Worm (Caenorhabditis elegans) whole organism, L3 larva: ENCODE measurements around the gene dct-5.

Experiments used
- R02D3.7 ChIP-seq: fragments of 150-350 bp; optimal IDR thresholded peaks from 2 replicates; lab custom pipeline; 2014; ENCODE audit warnings: missing biosample characterization, missing genetic modification characterization
- ZK546.5 ChIP-seq: sonication (generic microtip); optimal IDR thresholded peaks from 2 replicates; lab custom pipeline; 2017; ENCODE audit warnings: missing biosample characterization, missing genetic modification characterization
- ama-1 ChIP-seq: fragments of 150-350 bp; optimal IDR thresholded peaks from 2 replicates; lab custom pipeline; 2018
- ceh-28 ChIP-seq: fragments of 150-350 bp; optimal IDR thresholded peaks from 2 replicates; lab custom pipeline; 2014; ENCODE audit warnings: missing biosample characterization, missing genetic modification reagents, missing genetic modification characterization
- ceh-82 ChIP-seq: fragments of 150-350 bp; optimal IDR thresholded peaks from 2 replicates; lab custom pipeline; 2014; ENCODE audit warnings: missing biosample characterization, missing genetic modification characterization
- ceh-9 ChIP-seq: sonication (generic microtip); optimal IDR thresholded peaks from 2 replicates; lab custom pipeline; 2018; ENCODE audit warnings: missing biosample characterization, missing genetic modification characterization
- daf-12 ChIP-seq: fragments of 150-350 bp; optimal IDR thresholded peaks from 2 replicates; lab custom pipeline; 2014; ENCODE audit warnings: missing biosample characterization, missing genetic modification reagents, missing genetic modification characterization
- egl-27 ChIP-seq: sonication (generic microtip); optimal IDR thresholded peaks from 4 replicates; lab custom pipeline; 2017; ENCODE audit warnings: missing biosample characterization, missing genetic modification reagents, missing genetic modification characterization
- egl-5 ChIP-seq: fragments of 150-350 bp; optimal IDR thresholded peaks from 2 replicates; lab custom pipeline; 2017; ENCODE audit warnings: missing biosample characterization, missing genetic modification reagents, missing genetic modification characterization, inconsistent platforms
- elt-2 ChIP-seq: sonication (generic microtip); optimal IDR thresholded peaks from 2 replicates; lab custom pipeline; 2016; ENCODE audit warnings: missing genetic modification reagents, mild to moderate bottlenecking, missing genetic modification characterization, missing compliant biosample characterization
- elt-3 ChIP-seq, 3 experiments: fragments of 150-350 bp in 1 of 3; sonication (generic microtip) in 2 of 3; optimal IDR thresholded peaks; 2 replicates in 2 of 3; 4 replicates in 1 of 3; lab custom pipeline; 2014 to 2017; ENCODE audit warnings: missing biosample characterization in 3 of 3, missing genetic modification characterization in 3 of 3
- hmg-11 ChIP-seq: sonication (generic microtip); optimal IDR thresholded peaks from 2 replicates; lab custom pipeline; 2016; ENCODE audit warnings: missing genetic modification characterization, missing compliant biosample characterization
- jun-1 ChIP-seq: fragments of 150-350 bp; optimal IDR thresholded peaks from 2 replicates; lab custom pipeline; 2014; ENCODE audit warnings: missing biosample characterization, missing genetic modification reagents, missing genetic modification characterization
- lin-15B ChIP-seq: fragments of 150-350 bp; optimal IDR thresholded peaks from 2 replicates; lab custom pipeline; 2014; ENCODE audit warnings: missing biosample characterization, missing genetic modification characterization
- lin-39 ChIP-seq: fragments of 150-350 bp; optimal IDR thresholded peaks from 2 replicates; lab custom pipeline; 2018; ENCODE audit warnings: missing biosample characterization, missing genetic modification reagents, missing genetic modification characterization
- lsy-12 ChIP-seq: sonication (generic microtip); optimal IDR thresholded peaks from 2 replicates; lab custom pipeline; 2016; ENCODE audit warnings: mild to moderate bottlenecking, missing genetic modification characterization, missing compliant biosample characterization
- mdl-1 ChIP-seq: fragments of 150-350 bp; optimal IDR thresholded peaks from 2 replicates; lab custom pipeline; 2014; ENCODE audit warnings: missing biosample characterization, missing genetic modification characterization
- mml-1 ChIP-seq: fragments of 150-350 bp; sonication (generic microtip); optimal IDR thresholded peaks from 3 replicates; lab custom pipeline; 2014; ENCODE audit warnings: missing biosample characterization, missing genetic modification characterization
- nfya-1 ChIP-seq: sonication (generic microtip); optimal IDR thresholded peaks from 2 replicates; lab custom pipeline; 2017; ENCODE audit warnings: missing genetic modification characterization, mild to moderate bottlenecking, missing compliant biosample characterization, antibody characterized with exemption, moderate library complexity; ENCODE audit not compliant: insufficient read depth
- nhr-12 ChIP-seq: fragments of 150-350 bp; optimal IDR thresholded peaks from 2 replicates; lab custom pipeline; 2014; ENCODE audit warnings: missing biosample characterization, missing genetic modification characterization
- nhr-237 ChIP-seq: fragments of 150-350 bp; optimal IDR thresholded peaks from 2 replicates; lab custom pipeline; 2014; ENCODE audit warnings: missing biosample characterization, missing genetic modification characterization
- nhr-25 ChIP-seq: sonication (generic microtip); optimal IDR thresholded peaks from 2 replicates; lab custom pipeline; 2017; ENCODE audit warnings: missing biosample characterization, missing genetic modification characterization
- nhr-43 ChIP-seq: sonication (generic microtip); optimal IDR thresholded peaks from 2 replicates; lab custom pipeline; 2016; ENCODE audit warnings: mild to moderate bottlenecking, missing genetic modification characterization, missing compliant biosample characterization; ENCODE audit not compliant: poor library complexity, severe bottlenecking
- nhr-67 ChIP-seq: fragments of 150-350 bp; optimal IDR thresholded peaks from 2 replicates; lab custom pipeline; 2014; ENCODE audit warnings: missing biosample characterization, missing genetic modification characterization
- nhr-76 ChIP-seq: fragments of 150-350 bp; sonication (generic microtip); optimal IDR thresholded peaks from 5 replicates; lab custom pipeline; 2014; ENCODE audit warnings: missing biosample characterization, missing genetic modification characterization
- pha-4 ChIP-seq: fragments of 150-350 bp; optimal IDR thresholded peaks from 2 replicates; lab custom pipeline; 2014; ENCODE audit warnings: missing biosample characterization, missing genetic modification reagents, missing genetic modification characterization
- pqm-1 ChIP-seq: fragments of 150-350 bp; optimal IDR thresholded peaks from 2 replicates; lab custom pipeline; 2017; ENCODE audit warnings: missing biosample characterization, missing genetic modification characterization, inconsistent platforms
- sea-2 ChIP-seq: fragments of 150-350 bp; sonication (generic microtip); optimal IDR thresholded peaks from 4 replicates; lab custom pipeline; 2014; ENCODE audit warnings: missing biosample characterization, missing genetic modification reagents, missing genetic modification characterization
- snpc-4 ChIP-seq: fragments of 150-350 bp; optimal IDR thresholded peaks from 2 replicates; lab custom pipeline; 2014; ENCODE audit warnings: missing biosample characterization, missing genetic modification characterization
- unc-39 ChIP-seq: sonication (generic microtip); optimal IDR thresholded peaks from 4 replicates; lab custom pipeline; 2017; ENCODE audit warnings: missing biosample characterization, missing genetic modification characterization
- ztf-11 ChIP-seq: fragments of 150-350 bp; optimal IDR thresholded peaks from 2 replicates; lab custom pipeline; 2014; ENCODE audit warnings: missing biosample characterization, missing genetic modification characterization
- ztf-4 ChIP-seq: fragments of 150-350 bp; optimal IDR thresholded peaks from 2 replicates; lab custom pipeline; 2014; ENCODE audit warnings: missing biosample characterization, missing genetic modification characterization

dct-5 gene

DNA sequence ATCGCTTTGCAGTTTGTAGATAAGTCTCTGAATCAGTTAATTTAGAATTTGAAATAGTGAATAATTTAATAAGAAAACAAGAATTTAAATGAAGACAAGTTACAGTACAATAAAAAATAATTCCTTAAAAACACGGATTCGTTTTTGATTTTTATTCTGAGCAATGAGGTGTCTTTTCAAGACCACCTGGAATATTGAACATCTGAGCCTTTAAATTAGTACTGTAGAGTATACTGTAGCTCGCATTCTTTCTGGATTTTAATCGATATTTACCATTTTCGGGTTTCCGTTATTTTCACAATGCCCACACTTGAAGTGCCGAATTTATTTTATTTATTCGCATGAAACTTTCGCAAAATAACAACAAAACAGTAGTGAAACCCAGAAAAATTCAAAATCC, 12.9 kb downstream of the dct-5 start, which contains the start of gene F07F6.7:
TSS of gene F07F6.7 (minus strand) at position 27 of the 400 bp plus-strand sequence.
- TF ChIP-seq elt-2 (peak; percentile 6), nhr-43 (no peak)

DNA sequence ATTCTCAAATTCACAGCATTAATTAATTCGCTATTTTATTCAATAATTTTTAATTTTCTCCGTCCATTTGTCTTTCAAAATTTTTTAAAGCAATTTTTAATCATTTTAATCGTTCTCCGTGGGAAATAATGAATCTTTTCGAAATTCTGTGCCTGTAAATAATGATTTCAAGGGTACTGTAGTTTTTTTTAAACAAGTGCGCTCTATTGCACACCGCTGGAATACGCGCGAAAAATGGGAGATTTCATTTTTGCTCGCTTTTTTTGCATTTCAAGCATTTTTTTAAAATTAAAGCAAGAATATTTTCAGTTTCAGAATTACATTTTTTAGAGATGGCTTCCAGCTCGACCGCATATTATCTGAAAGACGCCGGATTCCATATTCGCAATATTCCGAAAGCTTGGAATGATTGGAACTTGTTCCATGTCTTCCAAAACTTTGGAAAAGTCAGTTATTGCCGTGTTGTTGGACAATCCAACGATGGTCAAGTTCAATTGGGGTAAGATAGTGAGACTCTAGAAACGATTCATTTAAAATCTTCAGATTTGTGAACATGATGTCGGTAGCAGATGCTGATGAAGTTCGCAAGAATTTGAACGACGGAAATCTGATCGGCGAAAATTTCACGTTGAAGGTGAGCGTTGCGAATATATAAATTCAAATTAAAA, 15.7 kb downstream of the dct-5 start, which contains the start of gene tofu-6:
TSS of gene tofu-6 (plus strand) at position 302 of the 668 bp plus-strand sequence.
- TF ChIP-seq mdl-1 (tag; lab: Kevin White, UChicago) (no peak), nfya-1 (tag; lab: Kevin White, UChicago) (peak; percentile 45), ceh-82 (tag; lab: Kevin White, UChicago) (no peak), ZK546.5 (tag; lab: Kevin White, UChicago) (no peak), egl-27 (tag; lab: Kevin White, UChicago) (no peak), nhr-43 (no peak), egl-5 (tag; lab: Kevin White, UChicago) (no peak), elt-3 (tag; optimal IDR thresholded peaks at IDR 0.05; lab: Kevin White, UChicago) (no peak), nhr-25 (peak; percentile 13), sea-2 (no peak), mml-1 (no peak), snpc-4 (tag; lab: Kevin White, UChicago) (no peak), ama-1 (lab: Kevin White, UChicago) (no peak), R02D3.7 (tag; lab: Kevin White, UChicago) (no peak), lin-15B (tag; lab: Kevin White, UChicago) (no peak), lin-39 (tag; lab: Kevin White, UChicago) (no peak), ztf-11 (tag; lab: Kevin White, UChicago) (no peak), nhr-67 (no peak), ceh-9 (tag; lab: Kevin White, UChicago) (no peak), pha-4 (tag; lab: Kevin White, UChicago) (peak; percentile 71), daf-12 (tag; lab: Kevin White, UChicago) (no peak)

DNA sequence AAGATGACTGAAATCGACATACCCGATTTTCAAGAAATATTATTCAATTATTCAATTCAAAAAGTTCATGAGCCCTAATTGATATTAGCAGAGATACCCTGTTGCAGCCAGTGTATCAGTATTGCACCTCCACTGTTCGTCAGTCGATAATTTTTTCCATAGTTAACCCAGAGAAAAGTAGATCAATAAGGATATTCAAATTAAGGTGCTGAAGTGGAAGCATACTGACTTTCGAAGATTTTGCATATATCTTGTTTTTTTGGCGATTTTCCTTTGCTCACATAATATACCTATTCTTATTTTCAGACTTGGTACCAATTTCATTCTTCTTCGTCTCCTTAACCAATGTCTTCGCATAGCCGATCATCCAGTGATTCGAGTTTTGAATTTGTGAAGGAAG, 17.8 kb downstream of the dct-5 start, which contains the start of gene EEED8.15:
TSS of gene EEED8.15 (plus strand) at position 301 of the 400 bp plus-strand sequence.
- TF ChIP-seq ama-1 (lab: Kevin White, UChicago) (no peak), unc-39 (tag; lab: Kevin White, UChicago) (no peak), nhr-25 (no peak), ceh-9 (tag; lab: Kevin White, UChicago) (no peak), elt-3 (tag; optimal IDR thresholded peaks at IDR 0.05; lab: Kevin White, UChicago) (no peak), egl-5 (tag; lab: Kevin White, UChicago) (no peak)

DNA sequence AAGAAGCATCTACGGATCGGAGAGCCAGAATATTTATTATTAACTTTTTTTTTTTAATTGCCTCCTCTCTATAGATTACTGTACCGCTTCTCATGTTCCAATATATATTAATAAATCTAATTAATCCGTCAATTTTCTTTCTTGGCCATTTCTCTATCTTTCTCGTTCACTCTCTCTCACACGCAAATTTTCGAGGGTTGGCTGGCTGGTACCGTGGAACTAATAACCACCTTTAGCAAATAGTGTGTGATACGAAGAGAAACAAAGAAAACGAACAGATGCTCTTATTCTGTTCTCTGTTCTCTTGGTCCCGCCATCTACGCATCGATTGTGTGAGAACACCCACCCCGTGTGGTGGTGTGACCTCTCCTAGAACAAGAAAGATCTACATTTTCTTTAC, 18.4 kb downstream of the dct-5 start:
- no peak for TF ChIP-seq pqm-1 (tag; lab: Kevin White, UChicago)
- no peak for TF ChIP-seq hmg-11 (tag; lab: Kevin White, UChicago)
- no peak for TF ChIP-seq nhr-12
- TF ChIP-seq nhr-76 (tag; lab: Kevin White, UChicago) = no peak
- TF ChIP-seq sea-2 = no peak
- no peak for TF ChIP-seq nhr-237 (tag; lab: Kevin White, UChicago)
- no peak for TF ChIP-seq egl-5 (tag; lab: Kevin White, UChicago)
- TF ChIP-seq ceh-28 (tag; lab: Kevin White, UChicago) = no peak

DNA sequence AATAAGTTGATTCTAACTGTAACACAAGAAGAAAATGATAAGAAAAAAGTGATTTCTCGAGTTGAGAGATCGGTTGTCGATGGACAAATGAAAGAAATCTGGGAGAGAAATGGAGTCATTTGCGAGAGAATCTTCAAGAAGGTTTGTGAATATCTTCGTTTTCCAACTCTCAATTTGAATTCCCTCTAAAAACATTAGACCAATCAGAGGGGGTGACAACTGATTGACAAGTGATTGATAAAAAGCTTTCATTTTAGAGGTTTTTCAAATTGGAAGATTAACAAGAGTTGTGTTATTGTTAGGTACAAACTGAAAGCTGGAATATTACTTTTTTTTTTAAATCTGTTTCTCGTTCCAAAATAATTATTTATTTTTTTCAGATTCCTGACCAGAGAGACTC, 18.8 kb downstream of the dct-5 start:
- TF ChIP-seq ztf-11 (tag; lab: Kevin White, UChicago) = no peak
- TF ChIP-seq ztf-4 = no peak
- no peak for TF ChIP-seq lsy-12 (tag; lab: Kevin White, UChicago)
- TF ChIP-seq egl-27 (tag; lab: Kevin White, UChicago) = no peak
- no peak for TF ChIP-seq mml-1
- no peak for TF ChIP-seq jun-1 (tag; lab: Kevin White, UChicago)
- TF ChIP-seq mdl-1 (tag; lab: Kevin White, UChicago) = no peak
